Worm (Caenorhabditis elegans): ENCODE results near the gene Y119D3B.21.

The Y119D3B.21 gene

ce11 chrIII:1230174-1230573 lies 15.4 kb downstream of the Y119D3B.21 start, which contains the start of gene pes-4:
pes-4 (minus strand) TSS chrIII:1230274.
- TF ChIP-seq ceh-8 (GFP tag; optimal IDR thresholded peaks at IDR 0.05), result no peak
- no peak for TF ChIP-seq lin-15B (tag; optimal IDR thresholded peaks at IDR 0.05)
- TF ChIP-seq C16A3.4 (tag; optimal IDR thresholded peaks at IDR 0.05), result no peak
- no peak for TF ChIP-seq hpl-2 (GFP tag; optimal IDR thresholded peaks at IDR 0.05)
- TF ChIP-seq nhr-19 (GFP tag; conservative IDR thresholded peaks at IDR 0.05), result no peak
- TF ChIP-seq sptf-1 (tag; optimal IDR thresholded peaks at IDR 0.05), result no peak
- no peak for TF ChIP-seq tbx-2 (tag; optimal IDR thresholded peaks at IDR 0.05)
- no peak for TF ChIP-seq blmp-1 (tag; optimal IDR thresholded peaks at IDR 0.05)
- TF ChIP-seq ceh-63 (GFP tag; optimal IDR thresholded peaks at IDR 0.05), result no peak
- TF ChIP-seq pag-3 (tag; optimal IDR thresholded peaks at IDR 0.05; ENCODE audit: borderline replicate concordance, insufficient read depth), result no peak
- no peak for TF ChIP-seq lin-13 (GFP tag; optimal IDR thresholded peaks at IDR 0.05)
- TF ChIP-seq mdl-1 (tag; optimal IDR thresholded peaks at IDR 0.05), result no peak
- no peak for TF ChIP-seq sup-37 (GFP tag; optimal IDR thresholded peaks at IDR 0.05)
- TF ChIP-seq mep-1 (tag; optimal IDR thresholded peaks at IDR 0.05), result no peak
- no peak for TF ChIP-seq snpc-4 (tag; optimal IDR thresholded peaks at IDR 0.05)
- TF ChIP-seq unc-62 (GFP tag; optimal IDR thresholded peaks at IDR 0.05), result no peak

- TF ChIP-seq ces-1 (GFP tag; optimal IDR thresholded peaks at IDR 0.05), result no peak
- no peak for TF ChIP-seq grh-1 (GFP tag; IDR thresholded peaks at IDR 0.05)
- no peak for TF ChIP-seq lin-15B (tag; optimal IDR thresholded peaks at IDR 0.05)
- TF ChIP-seq efl-1 (optimal IDR thresholded peaks at IDR 0.05), result no peak
- TF ChIP-seq efl-1 (GFP tag; optimal IDR thresholded peaks at IDR 0.05 in 1 of 2), result peak in 1 of 2 experiments; percentile 86
Measured at ce11 chrIII:1230672-1231071, 15.9 kb downstream of the Y119D3B.21 start.

ce11 chrIII:1231186-1231585 lies 16.4 kb downstream of the Y119D3B.21 start:
- no peak for TF ChIP-seq pax-3 (tag; optimal IDR thresholded peaks at IDR 0.05)
- no peak for TF ChIP-seq zag-1 (tag; optimal IDR thresholded peaks at IDR 0.05)
- no peak for TF ChIP-seq ceh-63 (GFP tag; optimal IDR thresholded peaks at IDR 0.05)
- TF ChIP-seq Y116A8C.19 (tag; optimal IDR thresholded peaks at IDR 0.05; ENCODE audit: borderline replicate concordance), result no peak
- TF ChIP-seq grh-1 (GFP tag; IDR thresholded peaks at IDR 0.05), result no peak
- TF ChIP-seq fkh-10 (GFP tag; optimal IDR thresholded peaks at IDR 0.05), result no peak
- no peak for TF ChIP-seq hpl-2 (GFP tag; optimal IDR thresholded peaks at IDR 0.05)
- no peak for TF ChIP-seq mep-1 (tag; optimal IDR thresholded peaks at IDR 0.05)
- no peak for TF ChIP-seq nhr-28 (tag; optimal IDR thresholded peaks at IDR 0.05)
- TF ChIP-seq mef-2 (tag; optimal IDR thresholded peaks at IDR 0.05), result no peak
- no peak for TF ChIP-seq ceh-90 (tag; optimal IDR thresholded peaks at IDR 0.05)
- TF ChIP-seq ceh-88 (GFP tag; IDR thresholded peaks at IDR 0.05), result no peak
- TF ChIP-seq alr-1 (tag; optimal IDR thresholded peaks at IDR 0.05; ENCODE audit: borderline replicate concordance), result no peak
- no peak for TF ChIP-seq nhr-12 (tag; optimal IDR thresholded peaks at IDR 0.05)
- no peak for TF ChIP-seq fkh-4 (tag; optimal IDR thresholded peaks at IDR 0.05; ENCODE audit: borderline replicate concordance)
- no peak for TF ChIP-seq fkh-8 (tag; optimal IDR thresholded peaks at IDR 0.05)
- no peak for TF ChIP-seq ets-5 (GFP tag; IDR thresholded peaks at IDR 0.05)

ce11 chrIII:1238704-1239103 lies 23.9 kb downstream of the Y119D3B.21 start, which contains the start of gene fbxa-61:
fbxa-61 (plus strand) TSS chrIII:1239048.
- no peak for TF ChIP-seq lin-14 (GFP tag; optimal IDR thresholded peaks at IDR 0.05)
- peak; percentile 67 for TF ChIP-seq nhr-85 (tag)

DNA sequence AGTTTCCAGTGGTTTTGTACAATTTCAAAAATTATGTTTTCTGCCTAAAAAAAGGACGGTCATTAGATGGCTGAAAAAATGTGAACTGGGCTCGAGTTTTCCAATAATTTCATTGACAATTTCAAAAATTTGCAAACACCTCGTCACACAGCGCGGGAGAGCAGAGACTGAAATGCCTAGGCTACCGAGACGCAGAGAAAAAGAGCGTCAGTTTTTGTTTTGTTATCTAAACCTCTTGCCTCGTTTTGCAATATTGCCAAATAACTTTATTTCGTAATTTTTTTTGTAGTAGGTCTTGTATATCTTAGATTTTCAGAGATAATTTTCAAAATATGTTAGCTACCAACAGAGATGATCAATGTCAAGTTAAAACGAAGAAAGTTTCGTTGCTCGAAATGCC lies 28.4 kb downstream of the Y119D3B.21 start, which contains the start of gene fbxa-63:
fbxa-63 (plus strand) TSS at position 310 of the 400 bp plus-strand sequence.
- TF ChIP-seq snu-23 (GFP tag; optimal IDR thresholded peaks at IDR 0.05) (peak; percentile 27), zip-4 (GFP tag; optimal IDR thresholded peaks at IDR 0.05) (peak; percentile 2), lin-14 (GFP tag; optimal IDR thresholded peaks at IDR 0.05) (peak; percentile 61), mef-2 (tag; optimal IDR thresholded peaks at IDR 0.05) (no peak), jun-1 (tag; optimal IDR thresholded peaks at IDR 0.05) (peak; percentile 28), dpl-1 (GFP tag; optimal IDR thresholded peaks at IDR 0.05) (peak in 2 of 3 experiments; percentile 7 to 21), ama-1 (optimal IDR thresholded peaks at IDR 0.05) (no peak), elt-3 (tag; optimal IDR thresholded peaks at IDR 0.05) (peak in 1 of 6 experiments; percentile 19), pag-3 (tag; optimal IDR thresholded peaks at IDR 0.05; ENCODE audit: borderline replicate concordance, insufficient read depth) (no peak), unc-130 (tag; optimal IDR thresholded peaks at IDR 0.05) (no peak), lsy-2 (tag; optimal IDR thresholded peaks at IDR 0.05) (peak; percentile 30 to 64), skn-1 (tag; optimal IDR thresholded peaks at IDR 0.05) (peak; percentile 81), nhr-71 (tag; optimal IDR thresholded peaks at IDR 0.05) (peak; percentile 42), nhr-11 (tag; optimal IDR thresholded peaks at IDR 0.05) (peak; percentile 15), efl-1 (optimal IDR thresholded peaks at IDR 0.05) (peak; percentile 49 to 64), efl-1 (GFP tag; optimal IDR thresholded peaks at IDR 0.05 in 1 of 2) (peak; percentile 26 to 92), swsn-7 (tag; optimal IDR thresholded peaks at IDR 0.05) (peak; percentile 10), mdl-1 (tag; optimal IDR thresholded peaks at IDR 0.05) (peak in 1 of 2 experiments; percentile 26)

All from whole organism, L1 larva.